Worm (Caenorhabditis elegans) whole organism, L3 larva: ENCODE results near the gene clec-219.
A peak's percentile ranks its signal among the peaks of the same experiment; 100 is the strongest.

Experiments
- R02D3.7 ChIP-seq: fragments of 150-350 bp; optimal IDR thresholded peaks from 2 replicates; lab custom pipeline; 2014; ENCODE audit warnings: missing biosample characterization, missing genetic modification characterization
- ZK546.5 ChIP-seq: sonication (generic microtip); optimal IDR thresholded peaks from 2 replicates; lab custom pipeline; 2017; ENCODE audit warnings: missing biosample characterization, missing genetic modification characterization
- elt-1 ChIP-seq: fragments of 150-350 bp; optimal IDR thresholded peaks from 2 replicates; lab custom pipeline; 2014; ENCODE audit warnings: missing biosample characterization, missing genetic modification characterization
- elt-2 ChIP-seq: sonication (generic microtip); optimal IDR thresholded peaks from 2 replicates; lab custom pipeline; 2016; ENCODE audit warnings: missing genetic modification reagents, mild to moderate bottlenecking, missing genetic modification characterization, missing compliant biosample characterization
- elt-3 ChIP-seq, 3 experiments: fragments of 150-350 bp in 1 of 3; sonication (generic microtip) in 2 of 3; optimal IDR thresholded peaks; 2 replicates in 2 of 3; 4 replicates in 1 of 3; lab custom pipeline; 2014 to 2017; ENCODE audit warnings: missing biosample characterization in 3 of 3, missing genetic modification characterization in 3 of 3
- lin-15B ChIP-seq: fragments of 150-350 bp; optimal IDR thresholded peaks from 2 replicates; lab custom pipeline; 2014; ENCODE audit warnings: missing biosample characterization, missing genetic modification characterization
- nhr-28 ChIP-seq: fragments of 150-350 bp; optimal IDR thresholded peaks from 2 replicates; lab custom pipeline; 2014; ENCODE audit warnings: missing biosample characterization, missing genetic modification characterization
- nhr-77 ChIP-seq: fragments of 150-350 bp; optimal IDR thresholded peaks from 2 replicates; lab custom pipeline; 2014; ENCODE audit warnings: missing biosample characterization, missing genetic modification characterization
- pqm-1 ChIP-seq: fragments of 150-350 bp; optimal IDR thresholded peaks from 2 replicates; lab custom pipeline; 2017; ENCODE audit warnings: missing biosample characterization, missing genetic modification characterization, inconsistent platforms
- sea-2 ChIP-seq: fragments of 150-350 bp; sonication (generic microtip); optimal IDR thresholded peaks from 4 replicates; lab custom pipeline; 2014; ENCODE audit warnings: missing biosample characterization, missing genetic modification reagents, missing genetic modification characterization
- snpc-4 ChIP-seq: fragments of 150-350 bp; optimal IDR thresholded peaks from 2 replicates; lab custom pipeline; 2014; ENCODE audit warnings: missing biosample characterization, missing genetic modification characterization

ce11 chrV:8269878-8270277, 48.4 kb upstream of the clec-219 start:
- no peak for TF ChIP-seq lin-15B (tag; lab: Kevin White, UChicago)
- TF ChIP-seq elt-3 (tag; optimal IDR thresholded peaks at IDR 0.05; lab: Kevin White, UChicago) = no peak
- TF ChIP-seq nhr-28 (tag; lab: Kevin White, UChicago) = no peak
- no peak for TF ChIP-seq elt-1 (tag; lab: Kevin White, UChicago)
- peak; percentile 85 for TF ChIP-seq elt-2 (tag; lab: Kevin White, UChicago)
- no peak for TF ChIP-seq snpc-4 (tag; lab: Kevin White, UChicago)
- TF ChIP-seq sea-2 = no peak
- TF ChIP-seq pqm-1 (tag; lab: Kevin White, UChicago) = peak; percentile 75
- no peak for TF ChIP-seq nhr-77 (tag; lab: Kevin White, UChicago)
- TF ChIP-seq ZK546.5 = no peak
- TF ChIP-seq R02D3.7 (tag; lab: Kevin White, UChicago) = no peak
